Worm (Caenorhabditis elegans) whole organism, midembryonic: ENCODE results near the gene glr-1.

ENCODE experiments used
- T22C8.4 ChIP-seq: fragments of 200-800 bp; sonication (Bioruptor generic); IDR thresholded peaks from 2 replicates; pipeline ENCODE4 v1.3.6; 2022; ENCODE audit warnings: missing genetic modification characterization, missing compliant biosample characterization
- cog-1 ChIP-seq: sonication (generic microtip); optimal IDR thresholded peaks from 2 replicates; lab custom pipeline; 2016; ENCODE audit warnings: missing genetic modification characterization, missing compliant biosample characterization
- flt-1 ChIP-seq: fragments of 200-800 bp; sonication (Bioruptor generic); IDR thresholded peaks from 2 replicates; pipeline ENCODE4 v1.3.6; 2022; ENCODE audit warnings: missing genetic modification characterization, missing compliant biosample characterization
- klf-2 ChIP-seq: fragments of 200-800 bp; sonication (Bioruptor generic); conservative IDR thresholded peaks from 2 replicates; pipeline ENCODE4 v1.3.6; 2022; ENCODE audit warnings: missing genetic modification reagents, missing genetic modification characterization, missing compliant biosample characterization
- med-1 ChIP-seq: sonication (generic microtip); optimal IDR thresholded peaks from 2 replicates; lab custom pipeline; 2017; ENCODE audit warnings: missing genetic modification characterization, mild to moderate bottlenecking, missing compliant biosample characterization, antibody characterized with exemption, missing genetic modification reagents; ENCODE audit not compliant: insufficient read depth
- ref-1 ChIP-seq: fragments of 200-800 bp; sonication (Bioruptor generic); conservative IDR thresholded peaks from 2 replicates; pipeline ENCODE4 v1.3.6; 2022; ENCODE audit warnings: missing genetic modification reagents, missing genetic modification characterization, missing compliant biosample characterization
- tab-1 ChIP-seq: fragments of 200-800 bp; sonication (Bioruptor generic); IDR thresholded peaks from 2 replicates; pipeline ENCODE4 v1.3.6; 2022; ENCODE audit warnings: missing genetic modification characterization, missing compliant biosample characterization
- ztf-23 ChIP-seq: fragments of 200-800 bp; sonication (Bioruptor generic); IDR thresholded peaks from 2 replicates; pipeline ENCODE4 v1.3.6; 2022; ENCODE audit warnings: missing genetic modification reagents, missing genetic modification characterization, missing compliant biosample characterization
- ztf-29 ChIP-seq: fragments of 200-800 bp; sonication (Bioruptor generic); IDR thresholded peaks from 2 replicates; pipeline ENCODE4 v1.3.6; 2022; ENCODE audit warnings: missing genetic modification reagents, missing genetic modification characterization, missing compliant biosample characterization

Gene glr-1

ce11 chrIII:8574299-8574698 lies 14.1 kb downstream of the glr-1 start:
- TF ChIP-seq cog-1 (tag; lab: Kevin White, UChicago) (no peak), ztf-29 (no peak), tab-1 (GFP tag; lab: Robert Waterston, UW) (no peak)

ce11 chrIII:8573869-8574268 lies 14.6 kb downstream of the glr-1 start:
- TF ChIP-seq tab-1 (GFP tag; lab: Robert Waterston, UW) (no peak), ztf-23 (no peak), klf-2 (no peak)

ce11 chrIII:8573301-8573700 lies 15.1 kb downstream of the glr-1 start:
- TF ChIP-seq flt-1 (GFP tag; lab: Robert Waterston, UW) (no peak), klf-2 (no peak), ref-1 (GFP tag; lab: Robert Waterston, UW) (no peak), ztf-23 (no peak), tab-1 (GFP tag; lab: Robert Waterston, UW) (no peak)

- no peak for TF ChIP-seq ztf-29
- no peak for TF ChIP-seq med-1 (GFP tag; lab: Kevin White, UChicago)
- no peak for TF ChIP-seq cog-1 (tag; lab: Kevin White, UChicago)
- TF ChIP-seq T22C8.4 (GFP tag; lab: Robert Waterston, UW), result no peak
- TF ChIP-seq klf-2, result no peak
Measured at ce11 chrIII:8571845-8572244, 16.6 kb downstream of the glr-1 start.

- TF ChIP-seq ref-1 (GFP tag; lab: Robert Waterston, UW) (no peak), tab-1 (GFP tag; lab: Robert Waterston, UW) (no peak), cog-1 (tag; lab: Kevin White, UChicago) (no peak), ztf-23 (no peak)
Measured at ce11 chrIII:8570289-8570688, 18.2 kb downstream of the glr-1 start.

- TF ChIP-seq ref-1 (GFP tag; lab: Robert Waterston, UW), result no peak
- TF ChIP-seq klf-2, result no peak
- no peak for TF ChIP-seq cog-1 (tag; lab: Kevin White, UChicago)
- no peak for TF ChIP-seq tab-1 (GFP tag; lab: Robert Waterston, UW)
- no peak for TF ChIP-seq flt-1 (GFP tag; lab: Robert Waterston, UW)
- no peak for TF ChIP-seq med-1 (GFP tag; lab: Kevin White, UChicago)
- no peak for TF ChIP-seq ztf-29
- TF ChIP-seq T22C8.4 (GFP tag; lab: Robert Waterston, UW), result no peak
- no peak for TF ChIP-seq ztf-23
Measured at ce11 chrIII:8564372-8564771, 24.1 kb downstream of the glr-1 start.

ce11 chrIII:8560836-8561235 lies 27.6 kb downstream of the glr-1 start, which contains the start of gene acdh-6:
TSS of gene acdh-6 (plus strand) at chrIII:8561136.
- TF ChIP-seq flt-1 (GFP tag; lab: Robert Waterston, UW) (no peak), ztf-29 (no peak), cog-1 (tag; lab: Kevin White, UChicago) (no peak), ztf-23 (no peak), klf-2 (no peak), tab-1 (GFP tag; lab: Robert Waterston, UW) (no peak), T22C8.4 (GFP tag; lab: Robert Waterston, UW) (no peak), med-1 (GFP tag; lab: Kevin White, UChicago) (no peak), ref-1 (GFP tag; lab: Robert Waterston, UW) (no peak)

ce11 chrIII:8560398-8560797 lies 28.0 kb downstream of the glr-1 start:
- no peak for TF ChIP-seq tab-1 (GFP tag; lab: Robert Waterston, UW)
- no peak for TF ChIP-seq ztf-23
- no peak for TF ChIP-seq med-1 (GFP tag; lab: Kevin White, UChicago)
- no peak for TF ChIP-seq ref-1 (GFP tag; lab: Robert Waterston, UW)
- no peak for TF ChIP-seq flt-1 (GFP tag; lab: Robert Waterston, UW)
- TF ChIP-seq T22C8.4 (GFP tag; lab: Robert Waterston, UW), result no peak
- TF ChIP-seq klf-2, result no peak
- no peak for TF ChIP-seq cog-1 (tag; lab: Kevin White, UChicago)
- TF ChIP-seq ztf-29, result no peak

- TF ChIP-seq klf-2 (no peak), cog-1 (tag; lab: Kevin White, UChicago) (peak; percentile 44)
Measured at ce11 chrIII:8556836-8557385, 31.5 kb downstream of the glr-1 start, which contains the start of gene C02D5.2. TSS of gene C02D5.2 (plus strand) at chrIII:8557335.

ce11 chrIII:8555682-8556081 lies 32.8 kb downstream of the glr-1 start:
- TF ChIP-seq med-1 (GFP tag; lab: Kevin White, UChicago) (no peak), flt-1 (GFP tag; lab: Robert Waterston, UW) (no peak), cog-1 (tag; lab: Kevin White, UChicago) (no peak), ztf-23 (no peak), klf-2 (no peak), ztf-29 (no peak), T22C8.4 (GFP tag; lab: Robert Waterston, UW) (no peak), ref-1 (GFP tag; lab: Robert Waterston, UW) (no peak), tab-1 (GFP tag; lab: Robert Waterston, UW) (no peak)

ce11 chrIII:8554472-8554871 lies 34.0 kb downstream of the glr-1 start, which contains the start of gene gsto-2:
TSS of gene gsto-2 (plus strand) at chrIII:8554772.
- TF ChIP-seq tab-1 (GFP tag; lab: Robert Waterston, UW) (no peak), ztf-23 (no peak), med-1 (GFP tag; lab: Kevin White, UChicago) (no peak), T22C8.4 (GFP tag; lab: Robert Waterston, UW) (no peak), klf-2 (no peak), ztf-29 (no peak), flt-1 (GFP tag; lab: Robert Waterston, UW) (no peak), ref-1 (GFP tag; lab: Robert Waterston, UW) (no peak), cog-1 (tag; lab: Kevin White, UChicago) (no peak)
